Worm (Caenorhabditis elegans) whole organism, young adult: ENCODE data around the gene spp-26.

Experiments used
- dpl-1 ChIP-seq: fragments of 150-350 bp; optimal IDR thresholded peaks from 2 replicates; lab custom pipeline; 2014; ENCODE audit warnings: missing biosample characterization, missing genetic modification reagents, missing genetic modification characterization
- hmg-1.2 ChIP-seq: fragments of 200-800 bp; sonication (Bioruptor generic); IDR thresholded peaks from 2 replicates; pipeline ENCODE4 v1.3.6; 2022; ENCODE audit warnings: missing genetic modification reagents, missing genetic modification characterization, missing compliant biosample characterization
- tlf-1 ChIP-seq: fragments of 200-800 bp; sonication (Bioruptor generic); optimal IDR thresholded peaks from 2 replicates; lab custom pipeline; 2018; ENCODE audit warnings: mild to moderate bottlenecking, missing genetic modification characterization, missing compliant biosample characterization
- ztf-25 ChIP-seq: fragments of 200-800 bp; sonication (Bioruptor generic); IDR thresholded peaks from 2 replicates; pipeline ENCODE4 v1.3.6; 2022; ENCODE audit warnings: missing genetic modification reagents, missing genetic modification characterization, missing compliant biosample characterization

DNA sequence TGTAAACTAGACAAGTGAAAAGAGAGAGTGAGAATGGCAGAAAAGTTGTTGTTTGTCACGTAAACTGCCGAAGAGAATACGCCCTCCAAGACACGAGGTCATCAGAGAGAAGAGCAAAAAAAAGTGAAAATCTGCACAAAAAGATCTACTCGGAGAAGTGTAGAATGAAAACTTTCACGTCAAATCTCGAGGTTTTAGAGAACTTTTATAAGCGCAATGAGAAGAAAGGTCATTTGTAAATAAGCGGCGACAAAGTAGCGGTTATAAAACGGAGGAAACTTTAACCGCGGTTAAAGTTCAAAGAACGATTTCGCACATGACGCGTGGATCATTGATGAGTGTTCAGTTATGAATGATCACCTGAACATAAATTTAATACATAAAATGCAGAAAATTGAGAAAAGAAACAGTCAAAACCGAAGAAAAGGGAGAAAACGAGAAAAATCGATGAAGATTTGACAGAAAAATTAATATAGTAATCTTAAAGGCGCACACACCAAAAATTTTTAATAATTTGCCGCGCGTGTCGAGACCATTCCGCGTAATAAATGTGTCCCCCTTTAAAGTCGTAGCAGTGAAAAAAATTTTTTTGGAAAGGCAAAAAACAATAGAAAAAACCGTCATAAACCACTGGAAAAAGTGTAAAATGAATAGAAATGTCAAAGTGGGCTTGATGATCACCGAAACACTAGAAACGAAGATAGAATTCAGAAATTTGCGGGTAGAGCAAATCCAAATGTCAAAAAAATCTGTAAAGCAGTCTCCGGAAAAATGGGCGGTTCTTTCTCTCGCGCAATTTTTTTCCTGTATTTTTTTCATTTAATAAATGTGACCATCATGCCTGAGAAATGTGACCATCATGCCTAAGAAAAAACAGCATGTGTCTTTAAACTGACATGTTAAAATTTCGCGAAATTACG, 41.4 kb downstream of the spp-26 start:
- TF ChIP-seq tlf-1 (GFP tag; lab: Kevin White, UChicago) (no peak), hmg-1.2 (GFP tag; lab: Robert Waterston, UW) (no peak), ztf-25 (GFP tag; lab: Robert Waterston, UW) (no peak), dpl-1 (GFP tag; lab: Kevin White, UChicago) (no peak)
